Worm (Caenorhabditis elegans) whole organism, mixed stage, embryonic: Measurements from ENCODE around the gene irk-3.

Experiments used
- lin-13 ChIP-seq: fragments of 150-350 bp; optimal IDR thresholded peaks from 2 replicates; lab custom pipeline; 2014; ENCODE audit warnings: missing biosample characterization, missing genetic modification characterization
- lsy-2 ChIP-seq: fragments of 150-350 bp; optimal IDR thresholded peaks from 2 replicates; lab custom pipeline; 2014; ENCODE audit warnings: missing biosample characterization, missing genetic modification characterization
- mep-1 ChIP-seq: fragments of 150-350 bp; optimal IDR thresholded peaks from 2 replicates; lab custom pipeline; 2017; ENCODE audit warnings: missing biosample characterization, missing genetic modification reagents, missing genetic modification characterization, inconsistent platforms

- TF ChIP-seq mep-1 (no peak), lin-13 (tag; lab: Kevin White, UChicago) (no peak), lsy-2 (tag; lab: Kevin White, UChicago) (no peak)
These were observed at the start of gene irk-3 for ce11 chrX:14370314-14370713.
